Worm (Caenorhabditis elegans): ENCODE results near the gene lys-1.

ce11 chrV:10246967-10247366 is 30.7 kb upstream of the lys-1 start:
- TF ChIP-seq elt-2 (tag; optimal IDR thresholded peaks at IDR 0.05) (no peak), mef-2 (tag; optimal IDR thresholded peaks at IDR 0.05) (no peak)
